Fruit fly (Drosophila melanogaster) whole organism, embryonic: ENCODE measurements around the gene Wwox.
A peak's percentile ranks its signal among the peaks of the same experiment; 100 is the strongest.

ENCODE experiments used
- Aef1 ChIP-seq: fragments of 200-800 bp; sonication (Bioruptor generic); IDR thresholded peaks from 3 replicates; pipeline ENCODE4 v1.3.6; 2022; ENCODE audit warnings: missing biosample characterization, missing genetic modification characterization
- CG10366 ChIP-seq: fragments of 200-800 bp; sonication (Bioruptor generic); IDR thresholded peaks from 2 replicates; pipeline ENCODE4 v1.3.6; 2022; ENCODE audit warnings: missing biosample characterization, missing genetic modification characterization
- CG14014 ChIP-seq: fragments of 200-800 bp; sonication (Bioruptor generic); IDR thresholded peaks from 2 replicates; pipeline ENCODE4 v1.3.6; 2022; ENCODE audit warnings: missing biosample characterization, missing genetic modification characterization
- CG14667 ChIP-seq: fragments of 200-800 bp; sonication (Bioruptor generic); IDR thresholded peaks from 2 replicates; pipeline ENCODE4 v1.3.6; 2022; ENCODE audit warnings: missing biosample characterization, missing genetic modification characterization
- CG14860 ChIP-seq: fragments of 200-800 bp; sonication (Bioruptor generic); IDR thresholded peaks from 3 replicates; pipeline ENCODE4 v1.3.6; 2022; ENCODE audit warnings: missing biosample characterization, missing genetic modification characterization; ENCODE audit not compliant: partially characterized antibody
- CG14965 ChIP-seq: fragments of 200-800 bp; sonication (Bioruptor generic); optimal IDR thresholded peaks from 2 replicates; lab custom pipeline; 2016; ENCODE audit warnings: missing biosample characterization, missing genetic modification characterization, borderline replicate concordance
- CG15479 ChIP-seq: fragments of 200-800 bp; sonication (Bioruptor generic); optimal IDR thresholded peaks from 3 replicates; lab custom pipeline; 2019; ENCODE audit warnings: missing biosample characterization, mild to moderate bottlenecking, missing genetic modification characterization, moderate library complexity
- CG1603 ChIP-seq: fragments of 200-800 bp; sonication (Bioruptor generic); optimal IDR thresholded peaks from 2 replicates; lab custom pipeline; 2019; ENCODE audit warnings: missing biosample characterization, mild to moderate bottlenecking, missing genetic modification characterization, moderate library complexity
- CG18619 ChIP-seq: fragments of 200-800 bp; sonication (Bioruptor generic); optimal IDR thresholded peaks from 3 replicates; lab custom pipeline; 2017; ENCODE audit warnings: missing biosample characterization, mild to moderate bottlenecking, missing genetic modification characterization
- CG2199 ChIP-seq: fragments of 200-800 bp; sonication (Bioruptor generic); IDR thresholded peaks from 3 replicates; pipeline ENCODE4 v1.3.6; 2022; ENCODE audit warnings: missing biosample characterization, missing genetic modification characterization
- CG2889 ChIP-seq: fragments of 200-800 bp; sonication (Bioruptor generic); IDR thresholded peaks from 3 replicates; pipeline ENCODE4 v1.3.6; 2022; ENCODE audit warnings: missing biosample characterization, missing genetic modification characterization
- CG3726 ChIP-seq: fragments of 200-800 bp; sonication (Bioruptor generic); IDR thresholded peaks from 3 replicates; pipeline ENCODE4, ENCODE4 v1.3.6; 2022; ENCODE audit warnings: missing biosample characterization, missing genetic modification characterization
- CG3995 ChIP-seq: fragments of 200-800 bp; sonication (Bioruptor generic); optimal IDR thresholded peaks from 3 replicates; lab custom pipeline; 2016; ENCODE audit warnings: missing biosample characterization, missing genetic modification characterization
- CG4282 ChIP-seq: fragments of 200-800 bp; sonication (Bioruptor generic); optimal IDR thresholded peaks from 2 replicates; lab custom pipeline; 2016; ENCODE audit warnings: missing biosample characterization, missing genetic modification characterization
- CG5953 ChIP-seq: fragments of 200-800 bp; sonication (Bioruptor generic); IDR thresholded peaks from 2 replicates; pipeline ENCODE4 v1.3.6; 2022; ENCODE audit warnings: missing biosample characterization, missing genetic modification characterization
- CG6272 ChIP-seq: fragments of 200-800 bp; sonication (Bioruptor generic); IDR thresholded peaks from 2 replicates; pipeline ENCODE4 v1.3.6; 2022; ENCODE audit warnings: missing biosample characterization, missing genetic modification characterization
- CG6654 ChIP-seq: fragments of 200-800 bp; sonication (Bioruptor generic); optimal IDR thresholded peaks from 2 replicates; lab custom pipeline; 2017; ENCODE audit warnings: missing biosample characterization, mild to moderate bottlenecking, missing genetic modification characterization
- CG6765 ChIP-seq: fragments of 200-800 bp; sonication (Bioruptor generic); optimal IDR thresholded peaks from 3 replicates; lab custom pipeline; 2017; ENCODE audit warnings: missing biosample characterization, mild to moderate bottlenecking, missing genetic modification characterization
- CG7839 ChIP-seq: fragments of 200-800 bp; sonication (Bioruptor generic); optimal IDR thresholded peaks from 3 replicates; lab custom pipeline; 2018; ENCODE audit warnings: missing biosample characterization, mild to moderate bottlenecking, missing genetic modification characterization, moderate library complexity
- CG7987 ChIP-seq: fragments of 200-800 bp; sonication (Bioruptor generic); optimal IDR thresholded peaks from 2 replicates; lab custom pipeline; 2018; ENCODE audit warnings: missing biosample characterization, mild to moderate bottlenecking, missing genetic modification characterization, moderate library complexity
- Dll ChIP-seq: fragments of 200-800 bp; sonication (Bioruptor generic); IDR thresholded peaks from 4 replicates; pipeline ENCODE4 v1.3.6; 2022; ENCODE audit warnings: missing biosample characterization, missing genetic modification characterization; ENCODE audit not compliant: partially characterized antibody
- HLH3B ChIP-seq: fragments of 200-800 bp; sonication (Bioruptor generic); IDR thresholded peaks from 2 replicates; pipeline ENCODE4 v1.3.6; 2022; ENCODE audit warnings: missing biosample characterization, missing genetic modification characterization
- Hey ChIP-seq: fragments of 200-800 bp; sonication (Bioruptor generic); optimal IDR thresholded peaks from 3 replicates; lab custom pipeline; 2018; ENCODE audit warnings: missing biosample characterization, mild to moderate bottlenecking, missing genetic modification characterization
- Hmx ChIP-seq: fragments of 200-800 bp; sonication (Bioruptor generic); optimal IDR thresholded peaks from 2 replicates; lab custom pipeline; 2016; ENCODE audit warnings: missing biosample characterization, missing genetic modification characterization
- Hr51 ChIP-seq, 2 experiments: fragments of 200-800 bp; sonication (Bioruptor generic); optimal IDR thresholded peaks; 2 replicates in 1 of 2; 3 replicates in 1 of 2; lab custom pipeline; 2016 to 2018; ENCODE audit warnings: missing biosample characterization in 2 of 2, missing genetic modification characterization in 2 of 2, mild to moderate bottlenecking in 1 of 2, moderate library complexity in 1 of 2
- Mad ChIP-seq: fragments of 200-800 bp; sonication (Bioruptor generic); optimal IDR thresholded peaks from 2 replicates; lab custom pipeline; 2016; ENCODE audit warnings: missing biosample characterization, missing genetic modification characterization
- NfI ChIP-seq: fragments of 200-800 bp; sonication (Bioruptor generic); optimal IDR thresholded peaks from 3 replicates; lab custom pipeline; 2018; ENCODE audit warnings: missing biosample characterization, mild to moderate bottlenecking, missing genetic modification characterization, moderate library complexity
- Opbp ChIP-seq: fragments of 200-800 bp; sonication (Bioruptor generic); IDR thresholded peaks from 3 replicates; pipeline ENCODE4 v1.3.6; 2022; ENCODE audit warnings: missing biosample characterization, missing genetic modification characterization; ENCODE audit not compliant: partially characterized antibody
- Pdp1 ChIP-seq, 2 experiments: fragments of 200-800 bp; sonication (Bioruptor generic); optimal IDR thresholded peaks; 3 replicates each; lab custom pipeline; 2016; ENCODE audit warnings: missing biosample characterization in 2 of 2, missing genetic modification characterization in 2 of 2, mild to moderate bottlenecking in 1 of 2, moderate library complexity in 1 of 2
- Sox100B ChIP-seq: fragments of 200-800 bp; sonication (Bioruptor generic); optimal IDR thresholded peaks from 3 replicates; lab custom pipeline; 2018; ENCODE audit warnings: missing biosample characterization, mild to moderate bottlenecking, missing genetic modification characterization
- Sry-δ ChIP-seq: fragments of 200-800 bp; sonication (Bioruptor generic); optimal IDR thresholded peaks from 2 replicates; lab custom pipeline; 2016; ENCODE audit warnings: missing biosample characterization, missing genetic modification characterization
- Xrp1 ChIP-seq: fragments of 200-800 bp; sonication (Bioruptor generic); IDR thresholded peaks from 2 replicates; pipeline ENCODE4 v1.3.6; 2022; ENCODE audit warnings: missing biosample characterization, missing genetic modification characterization
- crol ChIP-seq: fragments of 200-800 bp; sonication (Bioruptor generic); IDR thresholded peaks from 2 replicates; pipeline ENCODE4 v1.3.6; 2022; ENCODE audit warnings: missing biosample characterization, missing genetic modification characterization
- cwo ChIP-seq: fragments of 200-800 bp; sonication (Bioruptor generic); optimal IDR thresholded peaks from 3 replicates; lab custom pipeline; 2017; ENCODE audit warnings: missing biosample characterization, missing genetic modification characterization, mild to moderate bottlenecking, moderate library complexity, missing genetic modification reagents
- dimm ChIP-seq: fragments of 200-800 bp; sonication (Bioruptor generic); IDR thresholded peaks from 2 replicates; pipeline ENCODE4 v1.3.6; 2022; ENCODE audit warnings: missing biosample characterization, missing genetic modification characterization
- disco-r ChIP-seq: fragments of 200-800 bp; sonication (Bioruptor generic); optimal IDR thresholded peaks from 2 replicates; lab custom pipeline; 2016; ENCODE audit warnings: missing biosample characterization, missing genetic modification characterization
- fu2 ChIP-seq: fragments of 200-800 bp; sonication (Bioruptor generic); optimal IDR thresholded peaks from 2 replicates; lab custom pipeline; 2016; ENCODE audit warnings: missing biosample characterization, missing genetic modification characterization
- gem ChIP-seq: fragments of 200-800 bp; sonication (Bioruptor generic); optimal IDR thresholded peaks from 2 replicates; lab custom pipeline; 2019; ENCODE audit warnings: missing biosample characterization, mild to moderate bottlenecking, missing genetic modification characterization, moderate library complexity
- gfzf ChIP-seq: fragments of 200-800 bp; sonication (Bioruptor generic); optimal IDR thresholded peaks from 2 replicates; lab custom pipeline; 2016; ENCODE audit warnings: missing biosample characterization, mild to moderate bottlenecking, missing genetic modification characterization, moderate library complexity
- ham ChIP-seq: fragments of 200-800 bp; sonication (Bioruptor generic); IDR thresholded peaks from 2 replicates; pipeline ENCODE4 v1.3.6; 2022; ENCODE audit warnings: missing biosample characterization, missing genetic modification characterization
- jumu ChIP-seq: fragments of 200-800 bp; sonication (Bioruptor generic); optimal IDR thresholded peaks from 3 replicates; lab custom pipeline; 2016; ENCODE audit warnings: missing biosample characterization, missing genetic modification characterization
- kni ChIP-seq: fragments of 200-800 bp; sonication (Bioruptor generic); optimal IDR thresholded peaks from 3 replicates; lab custom pipeline; 2017; ENCODE audit warnings: mild to moderate bottlenecking, missing biosample characterization, missing genetic modification reagents, missing genetic modification characterization
- lola ChIP-seq, 3 experiments: fragments of >200 bp in 2 of 3; fragments of 200-800 bp in 1 of 3; sonication (Bioruptor generic) in 1 of 3; optimal IDR thresholded peaks; 2 replicates each; lab custom pipeline; 2017 to 2019; ENCODE audit warnings: missing biosample characterization in 3 of 3, missing genetic modification characterization in 3 of 3, mild to moderate bottlenecking in 1 of 3, moderate library complexity in 1 of 3
- luna ChIP-seq: fragments of 200-800 bp; sonication (Bioruptor generic); optimal IDR thresholded peaks from 2 replicates; lab custom pipeline; 2016; ENCODE audit warnings: missing biosample characterization, missing genetic modification characterization
- maf-S ChIP-seq: fragments of 200-800 bp; sonication (Bioruptor generic); optimal IDR thresholded peaks from 2 replicates; lab custom pipeline; 2016; ENCODE audit warnings: missing biosample characterization, missing genetic modification characterization
- onecut ChIP-seq: fragments of 200-800 bp; sonication (Bioruptor generic); IDR thresholded peaks from 2 replicates; pipeline ENCODE4 v1.3.6; 2022; ENCODE audit warnings: missing biosample characterization, missing genetic modification characterization
- schlank ChIP-seq: fragments of 200-800 bp; sonication (Bioruptor generic); optimal IDR thresholded peaks from 2 replicates; lab custom pipeline; 2018; ENCODE audit warnings: missing biosample characterization, mild to moderate bottlenecking, missing genetic modification characterization
- sd ChIP-seq: fragments of 200-800 bp; sonication (Bioruptor generic); optimal IDR thresholded peaks from 3 replicates; lab custom pipeline; 2018; ENCODE audit warnings: missing biosample characterization, mild to moderate bottlenecking, missing genetic modification characterization, moderate library complexity
- so ChIP-seq: fragments of 200-800 bp; sonication (Bioruptor generic); IDR thresholded peaks from 3 replicates; pipeline ENCODE4 v1.3.6; 2022; ENCODE audit warnings: missing biosample characterization, missing genetic modification characterization
- tin ChIP-seq: fragments of 200-800 bp; sonication (Bioruptor generic); optimal IDR thresholded peaks from 3 replicates; lab custom pipeline; 2016; ENCODE audit warnings: missing biosample characterization, missing genetic modification characterization

Wwox gene

DNA sequence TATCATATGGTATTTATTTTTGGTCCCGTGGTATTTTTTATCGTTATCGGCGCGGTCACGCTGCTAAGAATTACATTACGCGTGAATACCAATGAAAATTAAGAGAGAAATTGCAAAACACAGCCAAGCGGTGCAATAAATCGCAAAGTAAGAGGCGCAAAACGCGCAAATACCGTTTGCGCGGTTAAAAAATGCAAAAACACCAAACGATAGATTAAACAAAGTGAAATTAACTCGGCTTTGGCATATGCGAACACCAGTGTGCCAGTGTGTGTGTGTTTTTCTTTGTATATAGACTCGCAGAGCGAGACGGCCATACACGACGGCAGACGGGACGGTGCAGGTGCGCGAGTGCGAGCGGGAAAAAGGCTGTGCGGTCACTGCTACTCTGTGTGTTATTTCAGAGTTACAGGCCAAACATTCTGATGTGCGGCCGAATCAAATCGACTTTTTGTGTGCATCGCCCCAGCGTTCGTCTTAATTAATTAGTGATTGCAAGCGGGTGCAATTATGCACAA, 26.7 kb upstream of the Wwox start, which contains the start of gene Cka (continued):
- TF ChIP-seq CG3995 (peak; percentile 50), cwo (GFP tag; lab: Kevin White, UChicago) (no peak), HLH3B (no peak), Dll (GFP tag; lab: Robert Waterston, UW) (no peak), jumu (peak; percentile 13), CG14667 (no peak), onecut (GFP tag; lab: Robert Waterston, UW) (no peak), crol (GFP tag; lab: Robert Waterston, UW) (peak; percentile 38; the same call in 1 of the 2 replicates), CG7987 (GFP tag; lab: Kevin White, UChicago) (peak; percentile 16), CG15479 (GFP tag; lab: Kevin White, UChicago) (peak; percentile 92), Hey (tag; lab: Kevin White, UChicago) (no peak), CG4282 (peak; percentile 17), so (no peak), Aef1 (GFP tag; lab: Robert Waterston, UW) (no peak), CG14014 (no peak), CG3726 (GFP tag; lab: Robert Waterston, UW) (no peak), Pdp1 (GFP tag; optimal IDR thresholded peaks at IDR 0.05; lab: Kevin White, UChicago) (peak in 1 of 2 experiments; percentile 30), schlank (tag; lab: Kevin White, UChicago) (peak; percentile 31), gem (tag; lab: Kevin White, UChicago) (no peak), Sox100B (no peak), sd (tag; lab: Kevin White, UChicago) (peak; percentile 68), Hmx (GFP tag; lab: Kevin White, UChicago) (no peak), NfI (GFP tag; lab: Kevin White, UChicago) (peak; percentile 34), ham (GFP tag; lab: Robert Waterston, UW) (no peak), CG7839 (tag; lab: Kevin White, UChicago) (no peak), CG2199 (GFP tag; lab: Robert Waterston, UW) (peak; percentile 93), kni (GFP tag; lab: Kevin White, UChicago) (peak; percentile 13), maf-S (GFP tag; lab: Kevin White, UChicago) (no peak), fu2 (no peak), tin (GFP tag; lab: Kevin White, UChicago) (no peak), CG2889 (no peak), CG14965 (no peak), Xrp1 (GFP tag; lab: Robert Waterston, UW) (no peak), CG5953 (no peak), CG1603 (tag; lab: Kevin White, UChicago) (peak; percentile 9), Mad (no peak), disco-r (no peak), CG10366 (no peak), lola (GFP tag; optimal IDR thresholded peaks at IDR 0.05; lab: Kevin White, UChicago) (no peak), Sry-δ (no peak), Opbp (GFP tag; lab: Robert Waterston, UW) (no peak), CG6654 (GFP tag; lab: Kevin White, UChicago) (no peak), CG14860 (GFP tag; lab: Robert Waterston, UW) (0 out of 3 replicates have a peak, but pooled peaks have one; percentile 15), Hr51 (GFP tag; optimal IDR thresholded peaks at IDR 0.05; lab: Kevin White, UChicago) (no peak), gfzf (peak; percentile 68), CG6765 (no peak), CG6272 (GFP tag; lab: Robert Waterston, UW) (0 out of 2 replicates have a peak, but pooled peaks have one; percentile 12), luna (GFP tag; lab: Kevin White, UChicago) (no peak), dimm (no peak), CG18619 (GFP tag; lab: Kevin White, UChicago) (no peak)
